Fruit fly (Drosophila melanogaster): Measurements from ENCODE around the gene PNUTS.

PNUTS gene

dm6 chr2L:855052-855547, 15.2 kb upstream of the PNUTS start, which contains the start of gene CG13949 (continued):
- peak; percentile 74 for TF ChIP-seq CG12659 (GFP tag; optimal IDR thresholded peaks at IDR 0.05)
- no peak for TF ChIP-seq emc (GFP tag; optimal IDR thresholded peaks at IDR 0.05)
- TF ChIP-seq CG12219 (GFP tag; optimal IDR thresholded peaks at IDR 0.05): peak; percentile 22
- TF ChIP-seq Dbx (GFP tag; IDR thresholded peaks at IDR 0.05): peak; percentile 82
- TF ChIP-seq CG1529 (GFP tag; optimal IDR thresholded peaks at IDR 0.05): peak; percentile 31

dm6 chr2L:856001-856400, 14.3 kb upstream of the PNUTS start:
- TF ChIP-seq Vsx1 (GFP tag; optimal IDR thresholded peaks at IDR 0.05) (no peak), Awh (GFP tag; IDR thresholded peaks at IDR 0.05) (no peak), mam (GFP tag; optimal IDR thresholded peaks at IDR 0.05) (no peak), HLHmδ (GFP tag; optimal IDR thresholded peaks at IDR 0.05) (peak; percentile 74), HLH4C (GFP tag; IDR thresholded peaks at IDR 0.05; ENCODE audit: partially characterized antibody) (no peak), CG31441 (GFP tag; IDR thresholded peaks at IDR 0.05) (no peak), CG13424 (tag; optimal IDR thresholded peaks at IDR 0.05) (no peak), h (optimal IDR thresholded peaks at IDR 0.05) (no peak), Optix (GFP tag; IDR thresholded peaks at IDR 0.05) (no peak), Atf6 (GFP tag; IDR thresholded peaks at IDR 0.05) (no peak; the same call in 1 of the 2 replicates), ewg (GFP tag; optimal IDR thresholded peaks at IDR 0.05) (no peak), fd96Cb (tag; optimal IDR thresholded peaks at IDR 0.05) (no peak), CG14965 (GFP tag; optimal IDR thresholded peaks at IDR 0.05; ENCODE audit: borderline replicate concordance) (no peak), grau (tag; optimal IDR thresholded peaks at IDR 0.05) (no peak), NC2β (GFP tag; optimal IDR thresholded peaks at IDR 0.05) (no peak), CG8944 (GFP tag; optimal IDR thresholded peaks at IDR 0.05) (no peak), sim (GFP tag; IDR thresholded peaks at IDR 0.05) (0 out of 2 replicates have a peak, but pooled peaks have one; percentile 24), Oli (tag; optimal IDR thresholded peaks at IDR 0.05) (no peak), CG33213 (GFP tag; optimal IDR thresholded peaks at IDR 0.05) (peak; percentile 3), Bteb2 (GFP tag; optimal IDR thresholded peaks at IDR 0.05) (no peak), CrebB (tag; optimal IDR thresholded peaks at IDR 0.05) (no peak), dimm (GFP tag; IDR thresholded peaks at IDR 0.05) (no peak), Mad (GFP tag; optimal IDR thresholded peaks at IDR 0.05) (no peak), Poxn (GFP tag; IDR thresholded peaks at IDR 0.05) (no peak), schlank (tag; optimal IDR thresholded peaks at IDR 0.05) (peak; percentile 54), CG11247 (GFP tag; IDR thresholded peaks at IDR 0.05) (no peak), CG7963 (GFP tag; IDR thresholded peaks at IDR 0.05; ENCODE audit: partially characterized antibody) (no peak), CG30431 (GFP tag; optimal IDR thresholded peaks at IDR 0.05) (no peak), Trl (optimal IDR thresholded peaks at IDR 0.05) (no peak), Trl (GFP tag; optimal IDR thresholded peaks at IDR 0.05) (peak; percentile 6), Ets65A (GFP tag) (no peak), Dll (GFP tag; IDR thresholded peaks at IDR 0.05; ENCODE audit: partially characterized antibody) (no peak), MBD-R2 (GFP tag; IDR thresholded peaks at IDR 0.05) (no peak), CG8388 (GFP tag; optimal IDR thresholded peaks at IDR 0.05) (no peak), CG17328 (GFP tag; IDR thresholded peaks at IDR 0.05) (no peak), CG10321 (GFP tag; IDR thresholded peaks at IDR 0.05) (0 out of 2 replicates have a peak, but pooled peaks have one; percentile 15), caup (GFP tag; optimal IDR thresholded peaks at IDR 0.05; ENCODE audit: severe bottlenecking) (peak; percentile 38), Bgb (GFP tag; IDR thresholded peaks at IDR 0.05; ENCODE audit: partially characterized antibody) (no peak), zen (tag; optimal IDR thresholded peaks at IDR 0.05) (no peak), CHES-1-like (GFP tag; optimal IDR thresholded peaks at IDR 0.05) (no peak), Rx (GFP tag; IDR thresholded peaks at IDR 0.05) (no peak), CG6654 (GFP tag; optimal IDR thresholded peaks at IDR 0.05) (no peak), gsb (GFP tag; IDR thresholded peaks at IDR 0.05) (no peak), CG17568 (GFP tag; optimal IDR thresholded peaks at IDR 0.05) (no peak), Opbp (GFP tag; IDR thresholded peaks at IDR 0.05; ENCODE audit: partially characterized antibody) (no peak)

All from whole organism, embryonic.